Worm (Caenorhabditis elegans) whole organism, young adult: ENCODE measurements around the gene cwp-2.

Experiments
- B0261.1 ChIP-seq: sonication (generic microtip); optimal IDR thresholded peaks from 2 replicates; lab custom pipeline; 2016; ENCODE audit warnings: mild to moderate bottlenecking, missing genetic modification characterization, moderate library complexity, missing compliant biosample characterization
- F10E7.11 ChIP-seq: sonication (generic microtip); optimal IDR thresholded peaks from 2 replicates; lab custom pipeline; 2017; ENCODE audit warnings: mild to moderate bottlenecking, missing genetic modification characterization, moderate library complexity, missing compliant biosample characterization
- F22D6.2 ChIP-seq: sonication (generic microtip); optimal IDR thresholded peaks from 2 replicates; lab custom pipeline; 2016; ENCODE audit warnings: mild to moderate bottlenecking, missing genetic modification characterization, missing compliant biosample characterization
- F23B12.7 ChIP-seq: sonication (generic microtip); optimal IDR thresholded peaks from 2 replicates; lab custom pipeline; 2017; ENCODE audit warnings: missing genetic modification characterization, mild to moderate bottlenecking, missing compliant biosample characterization, antibody characterized with exemption, moderate library complexity; ENCODE audit not compliant: insufficient read depth
- K11D2.4 ChIP-seq: fragments of 200-800 bp; sonication (Bioruptor generic); IDR thresholded peaks from 2 replicates; pipeline ENCODE4 v1.3.6; 2022; ENCODE audit warnings: missing genetic modification reagents, missing genetic modification characterization, missing compliant biosample characterization
- ZK185.1 ChIP-seq: sonication (generic microtip); optimal IDR thresholded peaks from 2 replicates; lab custom pipeline; 2016; ENCODE audit warnings: mild to moderate bottlenecking, missing genetic modification characterization, missing compliant biosample characterization; ENCODE audit not compliant: poor library complexity, severe bottlenecking
- attf-5 ChIP-seq: fragments of 200-800 bp; sonication (Bioruptor generic); optimal IDR thresholded peaks from 2 replicates; lab custom pipeline; 2018; ENCODE audit warnings: mild to moderate bottlenecking, missing genetic modification characterization, missing compliant biosample characterization
- bed-1 ChIP-seq: fragments of 200-800 bp; sonication (Bioruptor generic); IDR thresholded peaks from 2 replicates; pipeline ENCODE4 v1.3.6; 2022; ENCODE audit warnings: missing genetic modification reagents, missing genetic modification characterization, missing compliant biosample characterization
- cebp-1 ChIP-seq, 2 experiments: fragments of 200-800 bp in 1 of 2; sonication (Bioruptor generic) in 1 of 2; sonication (generic microtip) in 1 of 2; IDR thresholded peaks in 1 of 2; optimal IDR thresholded peaks in 1 of 2; 2 replicates each; pipeline versions ENCODE4 v1.3.6 to Lab custom; 2017 to 2022; ENCODE audit warnings: missing compliant biosample characterization in 2 of 2, missing genetic modification characterization in 2 of 2, mild to moderate bottlenecking in 1 of 2, missing genetic modification reagents in 1 of 2, moderate library complexity in 1 of 2
- ceh-27 ChIP-seq: fragments of 200-800 bp; sonication (Bioruptor generic); optimal IDR thresholded peaks from 2 replicates; lab custom pipeline; 2018; ENCODE audit warnings: mild to moderate bottlenecking, missing genetic modification characterization, moderate library complexity, missing compliant biosample characterization
- dpff-1 ChIP-seq: sonication (generic microtip); optimal IDR thresholded peaks from 2 replicates; lab custom pipeline; 2017; ENCODE audit warnings: mild to moderate bottlenecking, missing genetic modification characterization, missing compliant biosample characterization
- dpl-1 ChIP-seq: fragments of 150-350 bp; optimal IDR thresholded peaks from 2 replicates; lab custom pipeline; 2014; ENCODE audit warnings: missing biosample characterization, missing genetic modification reagents, missing genetic modification characterization
- egrh-3 ChIP-seq: fragments of 200-800 bp; sonication (Bioruptor generic); IDR thresholded peaks from 2 replicates; pipeline ENCODE4 v1.3.6; 2022; ENCODE audit warnings: missing genetic modification reagents, missing genetic modification characterization, missing compliant biosample characterization
- gei-17 ChIP-seq: fragments of 200-800 bp; sonication (Bioruptor generic); optimal IDR thresholded peaks from 2 replicates; lab custom pipeline; 2018; ENCODE audit warnings: mild to moderate bottlenecking, missing genetic modification characterization, missing compliant biosample characterization
- hmg-1.2 ChIP-seq: fragments of 200-800 bp; sonication (Bioruptor generic); IDR thresholded peaks from 2 replicates; pipeline ENCODE4 v1.3.6; 2022; ENCODE audit warnings: missing genetic modification reagents, missing genetic modification characterization, missing compliant biosample characterization
- lag-1 ChIP-seq: fragments of 200-800 bp; sonication (Bioruptor generic); IDR thresholded peaks from 2 replicates; pipeline ENCODE4 v1.3.6; 2022; ENCODE audit warnings: missing genetic modification reagents, missing genetic modification characterization, missing compliant biosample characterization
- lin-35 ChIP-seq, 3 experiments: fragments of 150-350 bp in 2 of 3; sonication (generic microtip) in 1 of 3; optimal IDR thresholded peaks; 2 replicates each; lab custom pipeline; 2014 to 2018; ENCODE audit warnings: missing biosample characterization in 3 of 3, missing genetic modification characterization in 3 of 3, missing genetic modification reagents in 3 of 3
- lin-40 ChIP-seq: sonication (generic microtip); optimal IDR thresholded peaks from 2 replicates; lab custom pipeline; 2016; ENCODE audit warnings: missing genetic modification characterization, mild to moderate bottlenecking, missing compliant biosample characterization, missing genotype, missing genetic modification reagents
- madf-6 ChIP-seq: fragments of 200-800 bp; sonication (Bioruptor generic); IDR thresholded peaks from 2 replicates; pipeline ENCODE4 v1.3.6; 2022; ENCODE audit warnings: missing genetic modification reagents, missing genetic modification characterization, missing compliant biosample characterization
- madf-8 ChIP-seq: fragments of 200-800 bp; sonication (Bioruptor generic); conservative IDR thresholded peaks from 2 replicates; pipeline ENCODE4 v1.3.6; 2022; ENCODE audit warnings: missing genetic modification reagents, missing genetic modification characterization, missing compliant biosample characterization
- mcd-1 ChIP-seq: fragments of 200-800 bp; sonication (Bioruptor generic); IDR thresholded peaks from 2 replicates; pipeline ENCODE4 v1.3.6; 2022; ENCODE audit warnings: missing genetic modification reagents, missing genetic modification characterization, missing compliant biosample characterization
- pha-4 ChIP-seq: fragments of 150-350 bp; sonication (generic microtip); optimal IDR thresholded peaks from 2 replicates; lab custom pipeline; 2014; ENCODE audit warnings: missing biosample characterization, missing genetic modification reagents, missing genetic modification characterization
- rec-8 ChIP-seq, 2 experiments: sonication (generic microtip); optimal IDR thresholded peaks; 2 replicates each; lab custom pipeline; 2016; ENCODE audit warnings: mild to moderate bottlenecking in 2 of 2, missing genetic modification characterization in 2 of 2, missing genetic modification reagents in 2 of 2, missing genotype in 2 of 2, missing biosample characterization in 1 of 2, missing compliant biosample characterization in 1 of 2, moderate library complexity in 1 of 2
- rpc-1 ChIP-seq, 2 experiments: fragments of 150-350 bp in 1 of 2; sonication (generic microtip) in 1 of 2; optimal IDR thresholded peaks; 2 replicates each; lab custom pipeline; 2014 to 2018; ENCODE audit warnings: missing biosample characterization in 1 of 2, missing genetic modification characterization in 1 of 2, missing genetic modification reagents in 1 of 2, missing genotype in 1 of 2
- somi-1 ChIP-seq: fragments of 200-800 bp; sonication (Bioruptor generic); optimal IDR thresholded peaks from 2 replicates; lab custom pipeline; 2018; ENCODE audit warnings: mild to moderate bottlenecking, missing genetic modification characterization, missing compliant biosample characterization
- unc-130 ChIP-seq: sonication (generic microtip); optimal IDR thresholded peaks from 2 replicates; lab custom pipeline; 2016; ENCODE audit warnings: missing genetic modification reagents, missing genetic modification characterization, missing compliant biosample characterization
- zfh-2 ChIP-seq: fragments of 200-800 bp; sonication (Bioruptor generic); conservative IDR thresholded peaks from 2 replicates; pipeline ENCODE4 v1.3.6; 2022; ENCODE audit warnings: missing genetic modification reagents, missing genetic modification characterization, missing compliant biosample characterization
- ztf-26 ChIP-seq: sonication (generic microtip); optimal IDR thresholded peaks from 2 replicates; lab custom pipeline; 2017; ENCODE audit warnings: missing genetic modification characterization, missing compliant biosample characterization

The cwp-2 gene

ce11 chrV:4820601-4821000, 21.8 kb downstream of the cwp-2 start:
- TF ChIP-seq somi-1 (peak; percentile 36), cebp-1 (GFP tag; IDR thresholded peaks at IDR 0.05; lab: Robert Waterston, UW) (peak; percentile 84), cebp-1 (tag; optimal IDR thresholded peaks at IDR 0.05; lab: Kevin White, UChicago) (peak; percentile 95), B0261.1 (tag; lab: Kevin White, UChicago) (no peak)

ce11 chrV:4818563-4818962, 23.9 kb downstream of the cwp-2 start, which contains the start of gene ccep-97:
ccep-97 (minus strand) TSS chrV:4818663.
- TF ChIP-seq madf-6 (GFP tag; lab: Robert Waterston, UW) = peak; percentile 31; the same call in 1 of the 2 replicates
- no peak for TF ChIP-seq F10E7.11

DNA sequence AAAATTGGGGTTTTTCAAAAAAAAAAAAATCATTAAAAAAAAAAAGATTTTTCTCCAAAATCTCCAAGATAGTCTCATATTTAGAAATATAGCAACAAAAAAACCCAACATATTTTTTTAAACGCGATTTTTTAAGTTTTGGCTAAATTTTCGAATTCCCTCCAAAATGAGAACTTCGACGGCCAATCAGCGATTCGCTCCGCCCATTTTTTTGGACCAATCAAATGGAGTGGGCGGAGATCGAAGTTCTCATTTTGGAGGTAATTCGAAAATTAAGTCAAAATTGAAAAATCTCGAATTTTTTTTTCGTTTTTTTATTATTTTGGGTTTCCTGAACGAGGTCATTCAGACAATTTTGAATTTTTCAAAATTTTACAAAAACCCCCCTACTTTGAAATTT, 28.6 kb downstream of the cwp-2 start:
- TF ChIP-seq lag-1 (GFP tag; lab: Robert Waterston, UW) = no peak
- TF ChIP-seq bed-1 (GFP tag; lab: Robert Waterston, UW) = no peak
- no peak for TF ChIP-seq pha-4 (tag; lab: Kevin White, UChicago)
- TF ChIP-seq lin-40 (tag; lab: Kevin White, UChicago) = no peak
- TF ChIP-seq rpc-1 (optimal IDR thresholded peaks at IDR 0.05; lab: Kevin White, UChicago) = no peak
- no peak for TF ChIP-seq rpc-1 (tag; optimal IDR thresholded peaks at IDR 0.05; lab: Kevin White, UChicago)
- no peak for TF ChIP-seq rec-8 (tag; optimal IDR thresholded peaks at IDR 0.05; lab: Kevin White, UChicago)
- no peak for TF ChIP-seq ztf-26 (tag; lab: Kevin White, UChicago)
- TF ChIP-seq unc-130 (GFP tag; lab: Kevin White, UChicago) = no peak
- TF ChIP-seq, all 124 proteins: peak for 0

DNA sequence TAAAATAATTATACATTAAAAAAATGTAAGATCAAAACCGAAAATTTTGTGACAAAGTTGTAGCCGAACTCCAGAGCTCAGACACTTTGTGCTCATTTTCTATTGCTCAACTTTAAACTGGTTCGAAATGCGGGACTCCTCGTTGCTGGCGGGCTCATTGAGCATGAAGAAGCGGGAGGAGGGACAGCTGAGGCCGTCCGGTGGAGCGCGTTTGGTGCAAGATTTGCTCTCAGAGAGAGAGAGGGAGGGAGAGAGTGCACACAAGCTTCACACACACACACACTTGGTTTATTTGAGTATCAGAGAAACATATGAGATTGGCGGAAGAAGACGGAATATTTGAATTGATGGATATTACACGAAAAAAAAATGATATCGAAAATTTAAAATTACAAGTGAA, 31.8 kb downstream of the cwp-2 start:
- TF ChIP-seq dpff-1 (tag; lab: Kevin White, UChicago) (no peak), dpl-1 (GFP tag; lab: Kevin White, UChicago) (peak; percentile 5), ceh-27 (GFP tag; lab: Kevin White, UChicago) (peak; percentile 5), attf-5 (GFP tag; lab: Kevin White, UChicago) (peak; percentile 12), lin-35 (GFP tag; optimal IDR thresholded peaks at IDR 0.05; lab: Kevin White, UChicago) (peak in 1 of 3 experiments; percentile 5), cebp-1 (GFP tag; IDR thresholded peaks at IDR 0.05; lab: Robert Waterston, UW) (no peak), cebp-1 (tag; optimal IDR thresholded peaks at IDR 0.05; lab: Kevin White, UChicago) (peak; percentile 3), egrh-3 (GFP tag; lab: Robert Waterston, UW) (peak; percentile 54; the same call in 1 of the 2 replicates), zfh-2 (GFP tag; lab: Robert Waterston, UW) (peak; percentile 89), madf-8 (GFP tag; lab: Robert Waterston, UW) (0 out of 2 replicates have a peak, but pooled peaks have one; percentile 21), F23B12.7 (tag; lab: Kevin White, UChicago) (no peak), F22D6.2 (no peak), K11D2.4 (no peak), ZK185.1 (tag; lab: Kevin White, UChicago) (no peak), madf-6 (GFP tag; lab: Robert Waterston, UW) (0 out of 2 replicates have a peak, but pooled peaks have one; percentile 36), mcd-1 (GFP tag; lab: Robert Waterston, UW) (peak; percentile 60)

DNA sequence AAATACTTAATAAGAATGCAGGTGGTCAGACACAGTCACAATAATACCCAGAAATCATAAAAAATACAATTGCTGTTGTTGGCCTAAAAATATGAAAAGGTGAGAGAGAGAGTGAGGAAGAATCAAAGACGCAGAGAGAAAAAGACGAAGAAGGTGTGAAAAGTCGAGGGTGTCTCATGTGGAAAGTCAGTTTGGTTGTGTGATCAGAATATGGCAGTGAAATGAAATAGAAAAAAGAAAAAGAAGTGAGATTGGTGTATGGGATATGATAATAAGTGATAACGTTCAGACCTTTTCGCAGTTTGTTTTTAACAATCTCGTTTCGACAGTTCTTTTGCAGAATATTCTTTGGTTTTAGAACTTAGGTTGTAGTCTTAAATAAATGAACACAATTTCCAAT, 35.6 kb downstream of the cwp-2 start:
- TF ChIP-seq lin-40 (tag; lab: Kevin White, UChicago) = no peak
- peak; percentile 28; the same call in 1 of the 2 replicates for TF ChIP-seq hmg-1.2 (GFP tag; lab: Robert Waterston, UW)
- no peak for TF ChIP-seq rec-8 (tag; optimal IDR thresholded peaks at IDR 0.05; lab: Kevin White, UChicago)
- no peak for TF ChIP-seq gei-17 (GFP tag; lab: Kevin White, UChicago)
- TF ChIP-seq, all 124 proteins: peak for 1
